Fruit fly (Drosophila melanogaster) whole organism, embryonic: Measurements from ENCODE around the gene CG31609.
A peak's percentile ranks its signal among the peaks of the same experiment; 100 is the strongest.

Experiments
- Bdp1 ChIP-seq: fragments of 200-800 bp; sonication (Bioruptor generic); optimal IDR thresholded peaks from 3 replicates; lab custom pipeline; 2016; ENCODE audit warnings: missing biosample characterization, missing genetic modification characterization
- Bgb ChIP-seq: fragments of 200-800 bp; sonication (Bioruptor generic); IDR thresholded peaks from 2 replicates; pipeline ENCODE4 v1.3.6; 2022; ENCODE audit warnings: missing biosample characterization, missing genetic modification characterization; ENCODE audit not compliant: partially characterized antibody
- CG10366 ChIP-seq: fragments of 200-800 bp; sonication (Bioruptor generic); IDR thresholded peaks from 2 replicates; pipeline ENCODE4 v1.3.6; 2022; ENCODE audit warnings: missing biosample characterization, missing genetic modification characterization
- CG14050 ChIP-seq: fragments of 200-800 bp; sonication (Bioruptor generic); IDR thresholded peaks from 3 replicates; pipeline ENCODE4 v1.3.6; 2022; ENCODE audit warnings: missing biosample characterization, missing genetic modification characterization
- CG15073 ChIP-seq: fragments of 200-800 bp; sonication (Bioruptor generic); optimal IDR thresholded peaks from 2 replicates; lab custom pipeline; 2016; ENCODE audit warnings: missing biosample characterization, missing genetic modification characterization
- CG15479 ChIP-seq: fragments of 200-800 bp; sonication (Bioruptor generic); optimal IDR thresholded peaks from 3 replicates; lab custom pipeline; 2019; ENCODE audit warnings: missing biosample characterization, mild to moderate bottlenecking, missing genetic modification characterization, moderate library complexity
- CG1603 ChIP-seq: fragments of 200-800 bp; sonication (Bioruptor generic); optimal IDR thresholded peaks from 2 replicates; lab custom pipeline; 2019; ENCODE audit warnings: missing biosample characterization, mild to moderate bottlenecking, missing genetic modification characterization, moderate library complexity
- CG17186 ChIP-seq: fragments of 200-800 bp; sonication (Bioruptor generic); optimal IDR thresholded peaks from 3 replicates; lab custom pipeline; 2017; ENCODE audit warnings: missing biosample characterization, missing genetic modification reagents, missing genetic modification characterization
- CG17359 ChIP-seq: fragments of 200-800 bp; sonication (Bioruptor generic); optimal IDR thresholded peaks from 3 replicates; lab custom pipeline; 2018; ENCODE audit warnings: missing biosample characterization, mild to moderate bottlenecking, missing genetic modification characterization, moderate library complexity
- CG17612 ChIP-seq: fragments of 200-800 bp; sonication (Bioruptor generic); IDR thresholded peaks from 2 replicates; pipeline ENCODE4 v1.3.6; 2022; ENCODE audit warnings: missing biosample characterization, missing genetic modification characterization
- CG17802 ChIP-seq: fragments of 200-800 bp; sonication (Bioruptor generic); optimal IDR thresholded peaks from 2 replicates; lab custom pipeline; 2018; ENCODE audit warnings: missing biosample characterization, mild to moderate bottlenecking, missing genetic modification characterization, moderate library complexity
- CG17829 ChIP-seq: fragments of 200-800 bp; optimal IDR thresholded peaks from 2 replicates; lab custom pipeline; 2019; ENCODE audit warnings: missing biosample characterization, mild to moderate bottlenecking, missing genetic modification characterization, moderate library complexity
- CG31365 ChIP-seq: fragments of 200-800 bp; sonication (Bioruptor generic); optimal IDR thresholded peaks from 2 replicates; lab custom pipeline; 2018; ENCODE audit warnings: missing biosample characterization, mild to moderate bottlenecking, missing genetic modification characterization
- CG33557 ChIP-seq: fragments of 200-800 bp; sonication (Bioruptor generic); optimal IDR thresholded peaks from 2 replicates; lab custom pipeline; 2019; ENCODE audit warnings: missing biosample characterization, mild to moderate bottlenecking, missing genetic modification characterization, moderate library complexity
- CG34422 ChIP-seq: fragments of 200-800 bp; sonication (Bioruptor generic); IDR thresholded peaks from 3 replicates; pipeline ENCODE4 v1.3.6; 2022; ENCODE audit warnings: missing biosample characterization, missing genetic modification characterization
- CG3838 ChIP-seq: fragments of 200-800 bp; sonication (Bioruptor generic); optimal IDR thresholded peaks from 3 replicates; lab custom pipeline; 2016; ENCODE audit warnings: missing biosample characterization, missing genetic modification characterization
- CG5245 ChIP-seq: fragments of 200-800 bp; sonication (Bioruptor generic); optimal IDR thresholded peaks from 3 replicates; lab custom pipeline; 2016; ENCODE audit warnings: missing biosample characterization, missing genetic modification characterization
- CG6175 ChIP-seq: fragments of 200-800 bp; sonication (Bioruptor generic); IDR thresholded peaks from 3 replicates; pipeline ENCODE4 v1.3.6; 2022; ENCODE audit warnings: missing biosample characterization, missing genetic modification characterization
- CG7271 ChIP-seq: fragments of 200-800 bp; sonication (Bioruptor generic); optimal IDR thresholded peaks from 2 replicates; lab custom pipeline; 2018; ENCODE audit warnings: missing biosample characterization, mild to moderate bottlenecking, missing genetic modification characterization, moderate library complexity
- Chrac-16 ChIP-seq: fragments of 200-800 bp; sonication (Bioruptor generic); optimal IDR thresholded peaks from 3 replicates; lab custom pipeline; 2016; ENCODE audit warnings: missing biosample characterization, missing genetic modification characterization
- CoRest ChIP-seq: fragments of 200-800 bp; sonication (Bioruptor generic); optimal IDR thresholded peaks from 3 replicates; lab custom pipeline; 2018; ENCODE audit warnings: missing biosample characterization, mild to moderate bottlenecking, missing genetic modification characterization, moderate library complexity
- D19B ChIP-seq: fragments of 200-800 bp; sonication (Bioruptor generic); optimal IDR thresholded peaks from 2 replicates; lab custom pipeline; 2017; ENCODE audit warnings: missing biosample characterization, mild to moderate bottlenecking, missing genetic modification characterization
- Dfd ChIP-seq, 2 experiments: fragments of >200 bp; optimal IDR thresholded peaks; 2 replicates each; lab custom pipeline; 2017; ENCODE audit warnings: missing biosample characterization in 2 of 2, missing genetic modification characterization in 2 of 2
- H2.0 ChIP-seq: fragments of 200-800 bp; sonication (Bioruptor generic); IDR thresholded peaks from 2 replicates; pipeline ENCODE4 v1.3.6; 2022; ENCODE audit warnings: missing biosample characterization, missing genetic modification characterization
- HLH3B ChIP-seq: fragments of 200-800 bp; sonication (Bioruptor generic); IDR thresholded peaks from 2 replicates; pipeline ENCODE4 v1.3.6; 2022; ENCODE audit warnings: missing biosample characterization, missing genetic modification characterization
- Hr39 ChIP-seq: fragments of >200 bp; optimal IDR thresholded peaks from 2 replicates; lab custom pipeline; 2017
- Mrtf ChIP-seq: fragments of 200-800 bp; sonication (Bioruptor generic); IDR thresholded peaks from 3 replicates; pipeline ENCODE4 v1.3.6; 2022; ENCODE audit warnings: missing biosample characterization, missing genetic modification characterization
- NC2β ChIP-seq: fragments of 200-800 bp; sonication (Bioruptor generic); optimal IDR thresholded peaks from 2 replicates; lab custom pipeline; 2016; ENCODE audit warnings: missing biosample characterization, missing genetic modification characterization
- Oli ChIP-seq: fragments of 200-800 bp; sonication (Bioruptor generic); optimal IDR thresholded peaks from 2 replicates; lab custom pipeline; 2018; ENCODE audit warnings: missing biosample characterization, mild to moderate bottlenecking, missing genetic modification characterization, moderate library complexity
- PHDP ChIP-seq: fragments of 200-800 bp; sonication (Bioruptor generic); optimal IDR thresholded peaks from 3 replicates; lab custom pipeline; 2018; ENCODE audit warnings: missing biosample characterization, mild to moderate bottlenecking, missing genetic modification characterization, moderate library complexity
- Poxn ChIP-seq: fragments of 200-800 bp; sonication (Bioruptor generic); IDR thresholded peaks from 2 replicates; pipeline ENCODE4 v1.3.6; 2022; ENCODE audit warnings: missing biosample characterization, missing genetic modification characterization
- Sry-β ChIP-seq: fragments of 200-800 bp; sonication (Bioruptor generic); optimal IDR thresholded peaks from 2 replicates; lab custom pipeline; 2018; ENCODE audit warnings: missing biosample characterization, mild to moderate bottlenecking, missing genetic modification characterization, moderate library complexity
- ab ChIP-seq: fragments of 200-800 bp; sonication (Bioruptor generic); optimal IDR thresholded peaks from 2 replicates; lab custom pipeline; 2016; ENCODE audit warnings: missing biosample characterization, missing genetic modification characterization
- ac ChIP-seq: fragments of 200-800 bp; sonication (Bioruptor generic); optimal IDR thresholded peaks from 3 replicates; lab custom pipeline; 2017; ENCODE audit warnings: missing biosample characterization, mild to moderate bottlenecking, missing genetic modification characterization
- btn ChIP-seq: fragments of 200-800 bp; sonication (Bioruptor generic); optimal IDR thresholded peaks from 2 replicates; lab custom pipeline; 2016; ENCODE audit warnings: missing biosample characterization, missing genetic modification characterization
- corto ChIP-seq: fragments of 200-800 bp; sonication (Bioruptor generic); optimal IDR thresholded peaks from 2 replicates; lab custom pipeline; 2016; ENCODE audit warnings: missing biosample characterization, mild to moderate bottlenecking, missing genetic modification characterization, moderate library complexity
- ems ChIP-seq: fragments of 200-800 bp; sonication (Bioruptor generic); optimal IDR thresholded peaks from 3 replicates; lab custom pipeline; 2016; ENCODE audit warnings: missing biosample characterization, missing genetic modification characterization
- esg ChIP-seq: fragments of 200-800 bp; sonication (Bioruptor generic); conservative IDR thresholded peaks from 2 replicates; pipeline ENCODE4 v1.3.6; 2022; ENCODE audit warnings: missing biosample characterization, missing genetic modification characterization
- eyg ChIP-seq: fragments of 200-800 bp; sonication (Bioruptor generic); optimal IDR thresholded peaks from 3 replicates; lab custom pipeline; 2016; ENCODE audit warnings: missing biosample characterization, missing genetic modification characterization
- gsb ChIP-seq: fragments of 200-800 bp; sonication (Bioruptor generic); IDR thresholded peaks from 2 replicates; pipeline ENCODE4 v1.3.6; 2022; ENCODE audit warnings: missing biosample characterization, missing genetic modification characterization
- h ChIP-seq: fragments of >200 bp; optimal IDR thresholded peaks from 2 replicates; lab custom pipeline; 2017
- ham ChIP-seq: fragments of 200-800 bp; sonication (Bioruptor generic); IDR thresholded peaks from 2 replicates; pipeline ENCODE4 v1.3.6; 2022; ENCODE audit warnings: missing biosample characterization, missing genetic modification characterization
- jing ChIP-seq: fragments of 200-800 bp; sonication (Bioruptor generic); optimal IDR thresholded peaks from 2 replicates; lab custom pipeline; 2018; ENCODE audit warnings: missing biosample characterization, mild to moderate bottlenecking, missing genetic modification characterization
- jumu ChIP-seq: fragments of 200-800 bp; sonication (Bioruptor generic); optimal IDR thresholded peaks from 3 replicates; lab custom pipeline; 2016; ENCODE audit warnings: missing biosample characterization, missing genetic modification characterization
- klu ChIP-seq: fragments of 200-800 bp; sonication (Bioruptor generic); IDR thresholded peaks from 2 replicates; pipeline ENCODE4 v1.3.6; 2022; ENCODE audit warnings: missing biosample characterization, missing genetic modification characterization
- pita ChIP-seq: fragments of 200-800 bp; sonication (Bioruptor generic); optimal IDR thresholded peaks from 2 replicates; lab custom pipeline; 2017; ENCODE audit warnings: missing biosample characterization, mild to moderate bottlenecking, missing genetic modification characterization
- run ChIP-seq: fragments of 200-800 bp; sonication (Bioruptor generic); optimal IDR thresholded peaks from 3 replicates; lab custom pipeline; 2018; ENCODE audit warnings: missing biosample characterization, mild to moderate bottlenecking, missing genetic modification characterization
- ttk ChIP-seq: fragments of 200-800 bp; sonication (Bioruptor generic); IDR thresholded peaks from 2 replicates; pipeline ENCODE4 v2.1.2; 2022; ENCODE audit warnings: missing biosample characterization, missing genetic modification characterization
- twi ChIP-seq: fragments of 200-800 bp; optimal IDR thresholded peaks from 2 replicates; lab custom pipeline; 2019; ENCODE audit warnings: missing biosample characterization, mild to moderate bottlenecking, missing genetic modification characterization, moderate library complexity
- vvl ChIP-seq: fragments of 200-800 bp; sonication (Bioruptor generic); IDR thresholded peaks from 2 replicates; pipeline ENCODE4 v1.3.6; 2022; ENCODE audit warnings: missing biosample characterization, missing genetic modification characterization
- yki ChIP-seq: fragments of >200 bp; optimal IDR thresholded peaks from 3 replicates; lab custom pipeline; 2018
- zf30C ChIP-seq: fragments of 200-800 bp; sonication (Bioruptor generic); optimal IDR thresholded peaks from 3 replicates; lab custom pipeline; 2018; ENCODE audit warnings: missing biosample characterization, mild to moderate bottlenecking, missing genetic modification characterization

CG31609 gene

DNA sequence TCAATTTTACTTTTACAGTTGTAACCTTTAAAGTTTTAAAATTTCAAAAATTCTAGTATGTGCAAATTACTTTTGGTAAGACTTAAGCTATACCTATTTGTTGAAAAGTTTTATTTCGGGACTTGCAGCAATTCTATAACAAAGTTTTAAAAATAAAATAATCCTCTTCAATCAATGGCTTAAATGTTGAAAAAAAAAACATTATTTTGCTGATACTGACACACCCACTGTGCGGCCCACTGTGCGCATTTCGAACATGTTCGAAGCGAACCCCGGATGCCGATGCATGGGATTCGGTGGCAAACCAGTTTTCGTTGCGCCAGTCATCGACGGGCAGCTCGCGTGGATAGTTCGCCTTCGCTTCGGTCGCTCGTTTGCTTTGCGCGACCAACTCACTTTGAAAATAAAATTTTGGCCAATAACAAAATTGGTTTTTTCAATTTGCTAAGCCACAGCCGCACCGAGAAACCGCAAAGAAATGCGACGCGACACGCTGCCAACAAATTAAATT is 28.1 kb downstream of the CG31609 start, which contains the start of gene CG32982 (continued):
- peak; percentile 84; the same call in 2 of the 3 replicates for TF ChIP-seq Mrtf (GFP tag; lab: Robert Waterston, UW)
- peak; percentile 91 for TF ChIP-seq CG34422 (GFP tag; lab: Robert Waterston, UW)
- TF ChIP-seq esg (GFP tag; lab: Robert Waterston, UW), result peak; percentile 82
- peak; percentile 20 for TF ChIP-seq corto (GFP tag; lab: Kevin White, UChicago)
- peak; percentile 70 for TF ChIP-seq btn (GFP tag; lab: Kevin White, UChicago)
- peak; percentile 92 for TF ChIP-seq jumu (GFP tag; lab: Kevin White, UChicago)
- no peak for TF ChIP-seq zf30C
- TF ChIP-seq Hr39 (lab: Kevin White, UChicago), result no peak
- TF ChIP-seq ab, result peak; percentile 31
- TF ChIP-seq Poxn (GFP tag; lab: Robert Waterston, UW), result peak; percentile 76
- peak; percentile 90 for TF ChIP-seq Chrac-16
- peak; percentile 31 for TF ChIP-seq run
- TF ChIP-seq PHDP (tag; lab: Kevin White, UChicago), result peak; percentile 89
- no peak for TF ChIP-seq jing (GFP tag; lab: Kevin White, UChicago)
- TF ChIP-seq ham (GFP tag; lab: Robert Waterston, UW), result peak; percentile 73; the same call in 1 of the 2 replicates
- TF ChIP-seq CG6175 (GFP tag; lab: Robert Waterston, UW), result peak; percentile 63; the same call in 1 of the 3 replicates
- peak; percentile 36 for TF ChIP-seq CG3838 (GFP tag; lab: Kevin White, UChicago)
- peak; percentile 72 for TF ChIP-seq CG14050 (GFP tag; lab: Robert Waterston, UW)
- TF ChIP-seq CG17829 (tag; lab: Kevin White, UChicago), result peak; percentile 90
- TF ChIP-seq CG17186, result peak; percentile 62
- TF ChIP-seq H2.0 (GFP tag; lab: Robert Waterston, UW), result peak; percentile 74
- peak; percentile 33 for TF ChIP-seq CG15073 (GFP tag; lab: Kevin White, UChicago)
- TF ChIP-seq twi (tag; lab: Kevin White, UChicago), result peak; percentile 87
- TF ChIP-seq NC2β (GFP tag; lab: Kevin White, UChicago), result peak; percentile 84
- peak; percentile 68 for TF ChIP-seq CG17612
- TF ChIP-seq vvl (GFP tag; lab: Robert Waterston, UW), result peak; percentile 90
- peak; percentile 85 for TF ChIP-seq CG33557 (GFP tag; lab: Kevin White, UChicago)
- peak; percentile 89 for TF ChIP-seq HLH3B
- TF ChIP-seq CG7271 (tag; lab: Kevin White, UChicago), result peak; percentile 29
- peak; percentile 79 for TF ChIP-seq gsb (GFP tag; lab: Robert Waterston, UW)
- peak; percentile 74 for TF ChIP-seq ac (GFP tag; lab: Kevin White, UChicago)
- peak; percentile 51 for TF ChIP-seq CG15479 (GFP tag; lab: Kevin White, UChicago)
- peak; percentile 89 for TF ChIP-seq CG17359 (tag; lab: Kevin White, UChicago)
- TF ChIP-seq Oli, result peak; percentile 95
- no peak for TF ChIP-seq yki
- peak; percentile 63 for TF ChIP-seq CG10366 (GFP tag; lab: Robert Waterston, UW)
- no peak for TF ChIP-seq pita
- peak; percentile 36 for TF ChIP-seq Sry-β (GFP tag; lab: Kevin White, UChicago)
- peak; percentile 91; the same call in 1 of the 2 replicates for TF ChIP-seq klu (GFP tag; lab: Robert Waterston, UW)
- peak; percentile 87 for TF ChIP-seq ttk (GFP tag; lab: Robert Waterston, UW)
- TF ChIP-seq CG5245 (GFP tag; lab: Kevin White, UChicago), result peak; percentile 74
- no peak for TF ChIP-seq h (lab: Kevin White, UChicago)
- peak; percentile 66; the same call in 1 of the 2 replicates for TF ChIP-seq Bgb (GFP tag; lab: Robert Waterston, UW)
- TF ChIP-seq D19B (GFP tag; lab: Kevin White, UChicago), result peak; percentile 82
- no peak for TF ChIP-seq CG31365 (tag; lab: Kevin White, UChicago)
- TF ChIP-seq CoRest (tag; lab: Kevin White, UChicago), result peak; percentile 96
- peak; percentile 91 for TF ChIP-seq eyg (GFP tag; lab: Kevin White, UChicago)
- TF ChIP-seq Dfd (GFP tag; optimal IDR thresholded peaks at IDR 0.05; lab: Kevin White, UChicago), result no peak
- TF ChIP-seq CG17802, result peak; percentile 58
- TF ChIP-seq Bdp1 (GFP tag; lab: Kevin White, UChicago), result peak; percentile 81
- TF ChIP-seq ems (GFP tag; lab: Kevin White, UChicago), result peak; percentile 92
- peak; percentile 62 for TF ChIP-seq CG1603 (tag; lab: Kevin White, UChicago)
